Worm (Caenorhabditis elegans) whole organism, dauer: ENCODE results near the gene K07E3.2.

Source experiments
- unc-62 ChIP-seq: sonication (generic microtip); optimal IDR thresholded peaks from 2 replicates; lab custom pipeline; 2017; ENCODE audit warnings: missing biosample characterization, missing genetic modification reagents, missing genetic modification characterization

K07E3.2 gene

DNA sequence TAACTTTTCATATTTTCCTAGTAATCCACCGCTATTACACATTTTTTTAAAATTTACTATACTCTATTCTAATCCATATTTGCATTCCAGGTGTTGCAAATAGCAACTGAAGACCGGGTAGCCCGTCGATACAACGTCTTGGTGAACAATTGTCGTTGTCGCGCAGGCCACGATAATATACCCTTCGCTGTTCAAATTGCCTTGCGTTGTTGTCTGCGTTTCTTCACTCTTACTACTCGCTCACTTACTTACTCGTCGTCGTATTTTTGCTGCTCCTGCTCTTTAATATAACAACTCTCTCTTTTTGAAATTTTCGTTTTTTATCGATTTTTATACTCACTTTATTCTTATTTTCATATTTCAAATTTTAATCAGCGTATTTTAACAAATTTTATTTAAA is at the start of gene K07E3.2:
K07E3.2 (plus strand) TSS at position 400 of the 400 bp plus-strand sequence.
- TF ChIP-seq unc-62 (GFP tag; lab: Kevin White, UChicago): no peak

DNA sequence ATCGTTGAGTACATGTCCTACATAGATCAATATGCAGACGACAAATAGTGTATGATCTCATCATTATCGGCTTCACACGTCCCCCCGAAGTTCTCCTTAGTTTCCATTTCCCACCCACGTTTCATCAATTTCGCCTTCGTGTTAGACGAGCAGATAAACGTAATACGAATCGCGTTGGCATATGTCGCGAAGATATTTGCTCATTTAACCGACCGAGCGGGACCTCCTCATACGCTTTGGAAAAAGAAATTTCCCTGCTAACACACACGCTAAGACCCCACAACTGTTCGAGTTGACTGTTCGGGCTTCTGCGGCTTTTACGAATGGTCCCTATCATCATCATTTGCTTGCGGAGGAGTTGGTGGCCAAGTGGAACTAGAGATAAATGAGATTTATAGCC is 49.6 kb upstream of the K07E3.2 start:
- TF ChIP-seq unc-62 (GFP tag; lab: Kevin White, UChicago): no peak

DNA sequence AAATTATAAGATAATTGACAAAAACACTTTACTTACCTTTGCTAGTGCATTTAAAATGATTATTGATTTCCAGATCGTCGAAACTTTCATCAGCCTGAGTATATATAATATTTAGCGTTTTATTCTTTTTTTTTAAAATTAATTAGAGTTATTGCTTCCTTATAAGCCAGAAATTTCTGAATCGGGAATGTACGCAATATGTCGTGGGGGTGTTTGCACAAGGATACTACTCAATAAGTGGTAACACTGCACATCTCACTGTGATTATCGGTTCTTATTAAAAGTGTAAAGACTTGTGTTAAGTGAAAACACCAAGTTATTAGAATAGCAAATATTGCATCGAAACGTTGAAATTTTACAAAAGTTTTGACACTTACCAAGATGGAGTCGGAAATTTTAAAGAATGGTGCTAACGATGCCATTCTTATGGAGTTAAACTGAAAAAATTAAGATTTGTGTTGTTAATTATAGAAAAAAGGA is 46.3 kb upstream of the K07E3.2 start, which contains the start of gene dim-1:
dim-1 (minus strand) TSS at position 430 of the 480 bp plus-strand sequence.
- TF ChIP-seq unc-62 (GFP tag; lab: Kevin White, UChicago): no peak

- no peak for TF ChIP-seq unc-62 (GFP tag; lab: Kevin White, UChicago)
Observed at ce11 chrX:8059999-8060398, 44.1 kb upstream of the K07E3.2 start.

DNA sequence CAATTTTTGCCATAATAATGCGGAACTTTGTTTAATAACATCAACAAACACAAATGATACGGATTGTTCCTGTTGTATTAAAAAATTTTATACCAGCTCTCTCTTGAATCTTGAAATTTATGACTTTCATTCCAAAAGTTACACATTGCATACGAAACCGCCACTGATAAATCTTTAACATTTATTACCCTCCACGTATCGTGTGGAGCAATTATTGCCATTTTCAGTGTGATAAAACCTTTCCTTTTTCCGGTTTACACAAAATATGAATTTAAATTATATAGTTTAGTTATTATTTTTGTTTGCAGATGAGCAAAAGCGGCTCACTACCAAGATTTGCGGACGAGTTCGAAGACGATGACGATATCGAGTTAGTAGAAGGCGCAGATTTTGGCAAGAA is 43.3 kb upstream of the K07E3.2 start, which contains the start of gene C18A11.3:
C18A11.3 (plus strand) TSS at position 301 of the 400 bp plus-strand sequence.
- no peak for TF ChIP-seq unc-62 (GFP tag; lab: Kevin White, UChicago)

- no peak for TF ChIP-seq unc-62 (GFP tag; lab: Kevin White, UChicago)
Observed at ce11 chrX:8067268-8067667, 36.8 kb upstream of the K07E3.2 start, which contains the start of gene C18A11.2. Gene C18A11.2 (plus strand): TSS chrX:8067568.

DNA sequence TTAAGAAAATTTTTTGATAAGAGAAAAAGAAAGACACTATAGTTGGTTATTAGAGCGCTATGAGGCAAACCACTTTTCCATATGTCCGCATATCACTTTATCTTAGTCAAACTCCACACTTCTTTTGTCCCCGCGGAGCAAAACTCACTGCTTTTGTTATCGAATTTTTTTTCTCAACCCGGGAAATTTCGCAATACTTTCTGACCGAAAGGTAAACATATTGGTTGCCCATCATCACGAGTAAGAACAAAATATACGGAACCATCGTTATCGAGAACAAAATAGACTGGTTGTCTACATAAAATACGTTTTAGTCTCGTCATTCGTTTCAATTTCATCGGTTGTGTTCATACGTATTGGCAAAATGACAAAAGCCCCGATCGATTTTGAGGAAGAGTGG is 34.8 kb upstream of the K07E3.2 start, which contains the start of gene C18A11.1:
C18A11.1 (plus strand) TSS at position 36 of the 400 bp plus-strand sequence.
- no peak for TF ChIP-seq unc-62 (GFP tag; lab: Kevin White, UChicago)

- no peak for TF ChIP-seq unc-62 (GFP tag; lab: Kevin White, UChicago)
Observed at ce11 chrX:8074527-8074926, 29.6 kb upstream of the K07E3.2 start.

ce11 chrX:8077748-8078147 is 26.4 kb upstream of the K07E3.2 start, which contains the start of gene C46F2.1:
Gene C46F2.1 (plus strand): TSS chrX:8078048.
- TF ChIP-seq unc-62 (GFP tag; lab: Kevin White, UChicago): no peak

DNA sequence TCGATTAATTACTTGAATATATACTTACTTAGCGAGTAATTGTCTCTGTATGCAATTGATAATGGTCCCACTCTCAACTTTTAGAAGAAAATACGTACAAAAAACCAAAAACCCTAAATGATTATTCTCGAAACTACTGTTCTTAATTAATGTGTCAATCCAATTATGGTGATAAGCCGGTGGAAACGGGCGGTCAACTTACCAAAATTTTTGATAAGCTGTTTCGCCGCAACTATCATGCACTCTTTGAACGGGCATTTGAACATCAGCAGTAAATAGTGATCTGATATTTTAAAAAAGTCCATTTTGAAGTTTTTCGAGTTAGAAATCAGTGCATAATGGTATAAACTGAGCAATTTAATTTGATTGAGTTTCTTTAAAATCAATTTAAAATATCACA is 25.7 kb upstream of the K07E3.2 start:
- no peak for TF ChIP-seq unc-62 (GFP tag; lab: Kevin White, UChicago)

ce11 chrX:8078899-8079298 is 25.2 kb upstream of the K07E3.2 start:
- TF ChIP-seq unc-62 (GFP tag; lab: Kevin White, UChicago): no peak

DNA sequence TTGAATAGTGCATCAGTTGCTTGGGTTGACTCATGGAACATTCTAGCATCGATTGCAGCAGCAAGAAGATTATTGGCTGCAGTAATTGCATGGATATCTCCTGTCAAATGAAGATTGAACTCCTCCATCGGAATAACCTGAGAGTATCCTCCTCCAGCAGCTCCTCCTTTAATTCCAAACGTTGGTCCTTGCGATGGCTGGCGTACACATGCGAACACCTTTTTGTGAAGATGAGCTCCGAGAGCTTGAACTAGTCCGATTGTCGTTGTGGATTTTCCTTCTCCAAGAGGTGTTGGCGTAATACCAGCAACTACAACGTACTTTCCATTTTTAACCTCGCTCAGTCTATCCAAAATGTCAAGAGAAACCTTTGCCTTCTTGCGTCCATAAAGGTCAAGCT is 21.4 kb upstream of the K07E3.2 start:
- no peak for TF ChIP-seq unc-62 (GFP tag; lab: Kevin White, UChicago)

DNA sequence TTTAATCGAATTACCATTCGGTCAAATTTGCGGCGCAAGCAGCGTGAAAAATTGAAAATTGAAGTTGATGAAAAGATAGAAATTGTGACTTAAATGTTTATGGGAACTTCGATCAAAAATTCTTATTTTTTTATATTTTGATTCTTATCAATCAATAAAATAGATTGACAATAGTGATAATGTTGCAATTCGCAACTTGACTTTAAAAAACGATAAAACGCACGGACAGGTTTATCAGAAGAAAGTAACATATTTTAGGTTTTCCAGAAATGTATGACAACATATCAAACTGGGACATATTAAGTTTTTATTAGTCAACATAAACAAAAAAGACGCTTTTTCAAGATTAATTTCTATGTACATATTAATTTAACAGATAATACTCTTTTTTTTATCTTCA is 20.8 kb upstream of the K07E3.2 start:
- TF ChIP-seq unc-62 (GFP tag; lab: Kevin White, UChicago): no peak

- TF ChIP-seq unc-62 (GFP tag; lab: Kevin White, UChicago): no peak
Observed at ce11 chrX:8083919-8084318, 20.2 kb upstream of the K07E3.2 start, which contains the start of gene K07E3.4. Gene K07E3.4 (minus strand): TSS chrX:8084018.

DNA sequence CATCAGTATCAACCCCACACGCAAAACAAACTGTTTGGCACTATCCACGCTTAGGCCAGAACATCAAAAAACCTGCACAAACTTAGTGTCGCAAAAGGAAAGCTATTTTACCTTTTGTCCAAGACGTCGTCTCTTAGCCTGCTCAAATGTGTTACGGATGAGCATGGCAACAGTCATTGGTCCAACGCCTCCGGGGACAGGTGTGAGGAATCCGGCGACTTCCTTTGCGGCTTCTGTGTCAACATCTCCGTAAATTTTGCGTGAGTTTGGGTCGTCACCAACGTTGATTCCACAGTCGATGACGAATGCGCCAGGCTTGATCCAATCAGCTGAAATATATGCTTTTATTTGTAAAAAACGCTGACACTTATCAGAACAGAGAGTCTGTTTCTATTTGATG is 19.4 kb upstream of the K07E3.2 start:
- TF ChIP-seq unc-62 (GFP tag; lab: Kevin White, UChicago): no peak

ce11 chrX:8086450-8086724 is 17.7 kb upstream of the K07E3.2 start, which contains the start of gene dao-3:
Gene dao-3 (minus strand): TSS chrX:8086550.
- no peak for TF ChIP-seq unc-62 (GFP tag; lab: Kevin White, UChicago)
